Fruit fly (Drosophila melanogaster) whole organism, wandering third instar larva: ENCODE measurements around the gene CG14357.

Experiments
- Abd-B ChIP-seq: fragments of >200 bp; optimal IDR thresholded peaks from 2 replicates; lab custom pipeline; 2017; ENCODE audit warnings: missing biosample characterization, missing genetic modification characterization
- CG32264 ChIP-seq: fragments of 200-800 bp; sonication (Bioruptor generic); optimal IDR thresholded peaks from 2 replicates; lab custom pipeline; 2016; ENCODE audit warnings: missing biosample characterization, missing genetic modification characterization
- CG9705 ChIP-seq: fragments of 200-800 bp; sonication (Bioruptor generic); optimal IDR thresholded peaks from 2 replicates; lab custom pipeline; 2018; ENCODE audit warnings: missing biosample characterization, mild to moderate bottlenecking, missing genetic modification characterization
- CrebA ChIP-seq: fragments of 200-800 bp; sonication (Bioruptor generic); optimal IDR thresholded peaks from 2 replicates; lab custom pipeline; 2016; ENCODE audit warnings: missing biosample characterization, mild to moderate bottlenecking, missing genetic modification characterization, borderline replicate concordance
- Dfd ChIP-seq: fragments of >200 bp; optimal IDR thresholded peaks from 2 replicates; lab custom pipeline; 2017; ENCODE audit warnings: missing biosample characterization, missing genetic modification characterization
- Dif ChIP-seq: fragments of 200-275, 200-300 bp; sonication (Bioruptor generic); optimal IDR thresholded peaks from 2 replicates; lab custom pipeline; 2018; ENCODE audit warnings: missing biosample characterization, missing genetic modification characterization; ENCODE audit not compliant: partially characterized antibody
- GATAd ChIP-seq: sonication (Bioruptor generic); optimal IDR thresholded peaks from 2 replicates; lab custom pipeline; 2016; ENCODE audit warnings: missing biosample characterization, missing genetic modification characterization
- HLH106 ChIP-seq: fragments of 200-800 bp; optimal IDR thresholded peaks from 3 replicates; lab custom pipeline; 2019; ENCODE audit warnings: missing biosample characterization, mild to moderate bottlenecking, missing genetic modification characterization, moderate library complexity
- Hnf4 ChIP-seq: fragments of 200-800 bp; sonication (Bioruptor generic); optimal IDR thresholded peaks from 2 replicates; lab custom pipeline; 2016; ENCODE audit warnings: missing biosample characterization, mild to moderate bottlenecking, missing genetic modification characterization
- Hr78 ChIP-seq: fragments of >200 bp; optimal IDR thresholded peaks from 2 replicates; lab custom pipeline; 2017; ENCODE audit warnings: missing biosample characterization, missing genetic modification characterization
- Hr83 ChIP-seq: fragments of 200-300 bp; sonication (Bioruptor generic); optimal IDR thresholded peaks from 2 replicates; lab custom pipeline; 2016; ENCODE audit warnings: missing biosample characterization, mild to moderate bottlenecking, missing genetic modification characterization, moderate library complexity; ENCODE audit not compliant: poor library complexity, severe bottlenecking
- Jra ChIP-seq: sonication (Bioruptor generic); optimal IDR thresholded peaks from 2 replicates; lab custom pipeline; 2016; ENCODE audit warnings: missing biosample characterization, missing genetic modification characterization
- Mio ChIP-seq: sonication (Bioruptor generic); optimal IDR thresholded peaks from 2 replicates; lab custom pipeline; 2016; ENCODE audit warnings: missing biosample characterization, missing genetic modification characterization
- Myc ChIP-seq: fragments of >200 bp; optimal IDR thresholded peaks from 2 replicates; lab custom pipeline; 2017
- N ChIP-seq: fragments of >200 bp; optimal IDR thresholded peaks from 2 replicates; lab custom pipeline; 2018; ENCODE audit warnings: missing biosample characterization, missing external identifiers, missing genetic modification characterization
- OdsH ChIP-seq: fragments of 200-800 bp; sonication (Bioruptor generic); optimal IDR thresholded peaks from 2 replicates; lab custom pipeline; 2016; ENCODE audit warnings: missing biosample characterization, mild to moderate bottlenecking, missing genetic modification characterization
- Rel ChIP-seq, 2 experiments: fragments of 200-800 bp; sonication (Bioruptor generic) in 1 of 2; optimal IDR thresholded peaks; 2 replicates in 1 of 2; 3 replicates in 1 of 2; lab custom pipeline; 2016 to 2019; ENCODE audit warnings: mild to moderate bottlenecking in 2 of 2, missing biosample characterization in 2 of 2, missing genetic modification characterization in 2 of 2, moderate library complexity in 1 of 2
- Sp1 ChIP-seq: fragments of 200-800 bp; sonication (Bioruptor generic); optimal IDR thresholded peaks from 3 replicates; lab custom pipeline; 2019; ENCODE audit warnings: missing biosample characterization, mild to moderate bottlenecking, missing genetic modification characterization, moderate library complexity
- Vsx2 ChIP-seq: fragments of 200-300, 225-300 bp; sonication (Bioruptor generic); optimal IDR thresholded peaks from 2 replicates; lab custom pipeline; 2018; ENCODE audit warnings: missing biosample characterization, missing genetic modification characterization; ENCODE audit not compliant: partially characterized antibody
- br ChIP-seq: fragments of 200-800 bp; sonication (Bioruptor generic); optimal IDR thresholded peaks from 2 replicates; lab custom pipeline; 2016; ENCODE audit warnings: missing biosample characterization, missing genetic modification characterization
- brk ChIP-seq: fragments of 200-800 bp; sonication (Bioruptor generic); optimal IDR thresholded peaks from 2 replicates; lab custom pipeline; 2016; ENCODE audit warnings: missing biosample characterization, mild to moderate bottlenecking, missing genetic modification characterization
- dl ChIP-seq, 2 experiments: fragments of 175-275, 200-275 bp in 1 of 2; fragments of 200-275 bp in 1 of 2; sonication (Bioruptor generic); optimal IDR thresholded peaks; lab custom pipeline; 2018; ENCODE audit warnings: mild to moderate bottlenecking in 2 of 2, missing biosample characterization in 2 of 2, missing genetic modification characterization in 2 of 2, moderate library complexity in 2 of 2; ENCODE audit not compliant: partially characterized antibody in 2 of 2, insufficient read depth in 1 of 2
- dmrt93B ChIP-seq: fragments of 200-800 bp; sonication (Bioruptor generic); optimal IDR thresholded peaks from 2 replicates; lab custom pipeline; 2018; ENCODE audit warnings: missing biosample characterization, mild to moderate bottlenecking, missing genetic modification characterization
- dsf ChIP-seq: sonication (Bioruptor generic); optimal IDR thresholded peaks from 2 replicates; lab custom pipeline; 2016; ENCODE audit warnings: missing biosample characterization, missing genetic modification characterization, borderline replicate concordance
- ey ChIP-seq: fragments of 200-800 bp; sonication (Bioruptor generic); optimal IDR thresholded peaks from 2 replicates; lab custom pipeline; 2016; ENCODE audit warnings: missing biosample characterization, missing genetic modification characterization
- foxo ChIP-seq, 2 experiments: fragments of 200-800 bp; sonication (Bioruptor generic); optimal IDR thresholded peaks; 2 replicates in 1 of 2; 3 replicates in 1 of 2; lab custom pipeline; 2016 to 2017; ENCODE audit warnings: missing biosample characterization in 2 of 2, missing genetic modification characterization in 2 of 2
- fru ChIP-seq: fragments of 200-800 bp; sonication (Bioruptor generic); optimal IDR thresholded peaks from 3 replicates; lab custom pipeline; 2016; ENCODE audit warnings: missing biosample characterization, mild to moderate bottlenecking, missing genetic modification characterization
- h ChIP-seq: fragments of 200-800 bp; sonication (Bioruptor generic); optimal IDR thresholded peaks from 3 replicates; lab custom pipeline; 2016; ENCODE audit warnings: missing biosample characterization, mild to moderate bottlenecking, missing genetic modification characterization
- jim ChIP-seq: fragments of 175-275, 200-325 bp; sonication (Bioruptor generic); optimal IDR thresholded peaks from 2 replicates; lab custom pipeline; 2016; ENCODE audit warnings: missing biosample characterization, mild to moderate bottlenecking, missing genetic modification characterization
- lola ChIP-seq: fragments of >200 bp; optimal IDR thresholded peaks from 2 replicates; lab custom pipeline; 2017; ENCODE audit warnings: missing biosample characterization, missing genetic modification characterization
- pan ChIP-seq: fragments of >200 bp; optimal IDR thresholded peaks from 2 replicates; lab custom pipeline; 2017
- psq ChIP-seq: fragments of 200-800 bp; sonication (Bioruptor generic); optimal IDR thresholded peaks from 3 replicates; lab custom pipeline; 2017; ENCODE audit warnings: missing biosample characterization, mild to moderate bottlenecking, missing genetic modification characterization, moderate library complexity
- rgr ChIP-seq: fragments of 200-800 bp; sonication (Bioruptor generic); optimal IDR thresholded peaks from 3 replicates; lab custom pipeline; 2016; ENCODE audit warnings: missing biosample characterization, mild to moderate bottlenecking, missing genetic modification characterization
- sage ChIP-seq: fragments of 200-800 bp; sonication (Bioruptor generic); optimal IDR thresholded peaks from 2 replicates; lab custom pipeline; 2016; ENCODE audit warnings: missing biosample characterization, mild to moderate bottlenecking, missing genetic modification characterization
- sv ChIP-seq: fragments of 200-800 bp; sonication (Bioruptor generic); optimal IDR thresholded peaks from 3 replicates; lab custom pipeline; 2016; ENCODE audit warnings: missing biosample characterization, missing genetic modification characterization
- tai ChIP-seq: sonication (Bioruptor generic); optimal IDR thresholded peaks from 2 replicates; lab custom pipeline; 2016; ENCODE audit warnings: missing biosample characterization, missing genetic modification characterization
- usp ChIP-seq: fragments of >200 bp; optimal IDR thresholded peaks from 2 replicates; lab custom pipeline; 2017; ENCODE audit warnings: missing biosample characterization, missing genetic modification characterization
- woc ChIP-seq: sonication (Bioruptor generic); optimal IDR thresholded peaks from 2 replicates; lab custom pipeline; 2016; ENCODE audit warnings: missing biosample characterization, mild to moderate bottlenecking, missing genetic modification characterization

The CG14357 gene

dm6 chr3R:14125479-14126121 is 13.6 kb upstream of the CG14357 start, which contains the start of the genes 140up and Polr2B:
TSS of gene 140up (minus strand) at chr3R:14125548.
TSS of gene Polr2B (plus strand) at chr3R:14125791.
- TF ChIP-seq jim (GFP tag; lab: Kevin White, UChicago) (peak; percentile 6), h (GFP tag; lab: Kevin White, UChicago) (peak; percentile 88), Hnf4 (GFP tag; lab: Kevin White, UChicago) (peak; percentile 94), foxo (GFP tag; optimal IDR thresholded peaks at IDR 0.05; lab: Kevin White, UChicago) (peak in 1 of 2 experiments; percentile 95), Myc (lab: Kevin White, UChicago) (peak; percentile 52), psq (GFP tag; lab: Kevin White, UChicago) (peak; percentile 93), rgr (GFP tag; lab: Kevin White, UChicago) (peak; percentile 95), fru (peak; percentile 86), tai (GFP tag; lab: Kevin White, UChicago) (no peak), pan (lab: Kevin White, UChicago) (no peak), sv (GFP tag; lab: Kevin White, UChicago) (peak; percentile 80), br (peak; percentile 77), HLH106 (tag; lab: Kevin White, UChicago) (peak; percentile 96), lola (GFP tag; lab: Kevin White, UChicago) (no peak), Vsx2 (no peak), dmrt93B (GFP tag; lab: Kevin White, UChicago) (peak; percentile 92), ey (GFP tag; lab: Kevin White, UChicago) (peak; percentile 77), Dif (GFP tag; lab: Kevin White, UChicago) (no peak), OdsH (GFP tag; lab: Kevin White, UChicago) (peak; percentile 93), dl (GFP tag; optimal IDR thresholded peaks at IDR 0.05; lab: Kevin White, UChicago; ENCODE audit: insufficient read depth in 1 of 2, partially characterized antibody in 2 of 2) (no peak), CG9705 (peak; percentile 89), usp (GFP tag; lab: Kevin White, UChicago) (no peak), CrebA (GFP tag; lab: Kevin White, UChicago) (no peak), dsf (GFP tag; lab: Kevin White, UChicago) (peak; percentile 86), CG32264 (GFP tag; lab: Kevin White, UChicago) (peak; percentile 5), brk (GFP tag; lab: Kevin White, UChicago) (peak; percentile 89), Sp1 (GFP tag; lab: Kevin White, UChicago) (peak; percentile 91), Hr78 (no peak), N (GFP tag; lab: Kevin White, UChicago) (no peak), Mio (GFP tag; lab: Kevin White, UChicago) (no peak), woc (GFP tag; lab: Kevin White, UChicago) (peak; percentile 66), Jra (peak; percentile 86), Abd-B (GFP tag; lab: Kevin White, UChicago) (no peak), Rel (GFP tag; optimal IDR thresholded peaks at IDR 0.05; lab: Kevin White, UChicago) (peak; percentile 25), Rel (tag; optimal IDR thresholded peaks at IDR 0.05; lab: Kevin White, UChicago) (peak; percentile 66), Dfd (GFP tag; lab: Kevin White, UChicago) (no peak), sage (GFP tag; lab: Kevin White, UChicago) (peak; percentile 67), GATAd (peak; percentile 64), Hr83 (GFP tag; lab: Kevin White, UChicago) (peak; percentile 55)
- TF ChIP-seq, all 38 proteins: peak for 25

dm6 chr3R:14122347-14122812 is 10.4 kb upstream of the CG14357 start, which contains the start of the genes Abi and twf:
TSS of gene Abi (minus strand) at chr3R:14122420.
TSS of gene twf (plus strand) at chr3R:14122654.
- TF ChIP-seq Hnf4 (GFP tag; lab: Kevin White, UChicago) (no peak), foxo (GFP tag; optimal IDR thresholded peaks at IDR 0.05; lab: Kevin White, UChicago) (peak in 1 of 2 experiments; percentile 84), br (peak; percentile 63), dl (GFP tag; optimal IDR thresholded peaks at IDR 0.05; lab: Kevin White, UChicago; ENCODE audit: insufficient read depth in 1 of 2, partially characterized antibody in 2 of 2) (no peak), Mio (GFP tag; lab: Kevin White, UChicago) (no peak), dsf (GFP tag; lab: Kevin White, UChicago) (peak; percentile 76), h (GFP tag; lab: Kevin White, UChicago) (peak; percentile 80), Myc (lab: Kevin White, UChicago) (peak; percentile 84), psq (GFP tag; lab: Kevin White, UChicago) (peak; percentile 68), ey (GFP tag; lab: Kevin White, UChicago) (peak; percentile 66), usp (GFP tag; lab: Kevin White, UChicago) (no peak), rgr (GFP tag; lab: Kevin White, UChicago) (peak; percentile 78), HLH106 (tag; lab: Kevin White, UChicago) (peak; percentile 65), CrebA (GFP tag; lab: Kevin White, UChicago) (no peak), Sp1 (GFP tag; lab: Kevin White, UChicago) (no peak), CG9705 (peak; percentile 51), sv (GFP tag; lab: Kevin White, UChicago) (peak; percentile 86), Dif (GFP tag; lab: Kevin White, UChicago) (no peak), OdsH (GFP tag; lab: Kevin White, UChicago) (peak; percentile 68), Rel (GFP tag; optimal IDR thresholded peaks at IDR 0.05; lab: Kevin White, UChicago) (no peak), Rel (tag; optimal IDR thresholded peaks at IDR 0.05; lab: Kevin White, UChicago) (peak; percentile 92), dmrt93B (GFP tag; lab: Kevin White, UChicago) (peak; percentile 57), sage (GFP tag; lab: Kevin White, UChicago) (peak; percentile 56), GATAd (peak; percentile 68), fru (peak; percentile 68), CG32264 (GFP tag; lab: Kevin White, UChicago) (peak; percentile 21), brk (GFP tag; lab: Kevin White, UChicago) (no peak), lola (GFP tag; lab: Kevin White, UChicago) (no peak), Abd-B (GFP tag; lab: Kevin White, UChicago) (no peak), Jra (no peak), woc (GFP tag; lab: Kevin White, UChicago) (peak; percentile 16), Hr83 (GFP tag; lab: Kevin White, UChicago) (peak; percentile 84)
